Fruit fly (Drosophila melanogaster): ENCODE measurements around the gene CG32983.

DNA sequence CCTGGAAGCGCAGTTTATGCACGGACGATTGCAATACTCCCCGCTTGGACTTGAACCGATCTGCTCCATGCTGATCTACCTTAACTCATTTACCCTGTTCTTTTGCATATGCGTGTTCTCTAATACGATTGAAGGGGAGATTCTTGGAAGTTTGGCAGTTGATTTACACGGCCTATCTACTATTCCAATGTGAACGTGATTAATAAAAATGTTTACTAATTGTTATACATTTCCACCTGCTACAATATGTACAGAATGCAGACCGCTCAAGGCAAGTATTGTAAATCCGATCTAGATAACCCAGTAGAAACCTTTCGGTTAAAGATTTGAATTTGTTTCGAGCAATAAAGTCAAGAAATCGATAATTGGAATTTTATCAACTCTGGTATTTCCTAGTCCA is 817 bp downstream of the CG32983 start, which contains the start of gene CG9483:
- TF ChIP-seq lola (GFP tag; optimal IDR thresholded peaks at IDR 0.05) (no peak), Hnf4 (GFP tag; optimal IDR thresholded peaks at IDR 0.05) (no peak), Dfd (GFP tag; optimal IDR thresholded peaks at IDR 0.05) (no peak), dl (GFP tag; optimal IDR thresholded peaks at IDR 0.05; ENCODE audit: insufficient read depth in 1 of 2, partially characterized antibody in 2 of 2) (no peak), psq (GFP tag; optimal IDR thresholded peaks at IDR 0.05) (no peak), dmrt93B (GFP tag; optimal IDR thresholded peaks at IDR 0.05) (no peak)

All from whole organism, wandering third instar larva.